Worm (Caenorhabditis elegans) whole organism, late embryonic: Measurements from ENCODE around the gene F52B10.3.

Experiments
- F13H6.1 ChIP-seq: sonication (generic microtip); optimal IDR thresholded peaks from 2 replicates; lab custom pipeline; 2016; ENCODE audit warnings: missing genetic modification characterization, missing compliant biosample characterization
- ceh-24 ChIP-seq: sonication (generic microtip); optimal IDR thresholded peaks from 2 replicates; lab custom pipeline; 2016; ENCODE audit warnings: mild to moderate bottlenecking, missing genetic modification characterization, missing compliant biosample characterization
- ets-4 ChIP-seq: sonication (generic microtip); optimal IDR thresholded peaks from 2 replicates; lab custom pipeline; 2016; ENCODE audit warnings: missing genetic modification characterization, missing compliant biosample characterization
- fax-1 ChIP-seq: sonication (generic microtip); optimal IDR thresholded peaks from 2 replicates; lab custom pipeline; 2016; ENCODE audit warnings: missing genotype, missing genetic modification characterization, missing compliant biosample characterization
- madf-2 ChIP-seq: sonication (generic microtip); optimal IDR thresholded peaks from 2 replicates; lab custom pipeline; 2017; ENCODE audit warnings: missing genetic modification characterization, missing compliant biosample characterization
- nfya-1 ChIP-seq: sonication (generic microtip); optimal IDR thresholded peaks from 2 replicates; lab custom pipeline; 2017; ENCODE audit warnings: missing genetic modification characterization, mild to moderate bottlenecking, missing compliant biosample characterization, antibody characterized with exemption, moderate library complexity
- odd-2 ChIP-seq: sonication (generic microtip); optimal IDR thresholded peaks from 2 replicates; lab custom pipeline; 2017; ENCODE audit warnings: antibody characterized with exemption, mild to moderate bottlenecking, missing genetic modification characterization, missing compliant biosample characterization

DNA sequence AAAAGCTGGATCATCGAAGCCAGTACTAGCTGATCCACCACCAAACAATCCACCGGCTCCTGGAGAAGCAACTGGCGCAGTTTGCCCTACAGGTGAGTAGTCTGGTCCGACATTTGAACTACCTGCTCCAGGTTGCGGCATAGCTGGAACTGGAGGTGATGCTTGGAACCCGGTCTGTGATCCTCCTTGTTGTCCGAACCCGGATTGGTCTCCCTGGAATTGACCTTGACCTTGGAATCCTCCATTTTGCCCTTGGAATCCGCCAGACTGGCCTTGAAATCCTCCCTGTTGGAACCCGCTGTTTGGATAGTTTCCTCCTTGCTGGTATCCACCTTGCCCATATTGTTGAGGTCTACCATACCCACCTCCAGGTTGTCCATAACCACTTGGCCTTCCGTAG lies 47.8 kb upstream of the F52B10.3 start:
- TF ChIP-seq ceh-24 (no peak), F13H6.1 (tag; lab: Kevin White, UChicago) (no peak), ets-4 (tag; lab: Kevin White, UChicago) (no peak), odd-2 (tag; lab: Kevin White, UChicago) (no peak), madf-2 (tag; lab: Kevin White, UChicago) (no peak), nfya-1 (tag; lab: Kevin White, UChicago) (no peak), fax-1 (tag; lab: Kevin White, UChicago) (no peak)
